Comparison of ENCODE assay signal across 1 fruit fly cellular context in genomic region chr3R:4731828-4732657, dm6.
TF ChIP-seq lines count a peak whose summit lies in the region.

Gene Nep2 (minus strand): TSS chr3R:4731878.

TF ChIP-seq in whole organism, embryonic, 481 proteins besides CTCF, POLR2A, EP300 and RAD21 (continued from another document and continues in another):
- TF ChIP-seq Drgx (GFP tag; IDR thresholded peaks at IDR 0.05; lab: Robert Waterston, UW) (no peak), HHEX (GFP tag; optimal IDR thresholded peaks at IDR 0.05; lab: Kevin White, UChicago) (no peak), CG9932 (GFP tag; IDR thresholded peaks at IDR 0.05; lab: Robert Waterston, UW) (peak; percentile 32; the same call in 1 of the 2 replicates), CG7928 (GFP tag; optimal IDR thresholded peaks at IDR 0.05; lab: Kevin White, UChicago) (no peak), CG4404 (GFP tag; IDR thresholded peaks at IDR 0.05; lab: Robert Waterston, UW) (no peak), Dll (GFP tag; IDR thresholded peaks at IDR 0.05; lab: Robert Waterston, UW; ENCODE audit: partially characterized antibody) (no peak), disco-r (GFP tag; optimal IDR thresholded peaks at IDR 0.05; lab: Kevin White, UChicago) (no peak), CG15514 (GFP tag; optimal IDR thresholded peaks at IDR 0.05; lab: Kevin White, UChicago) (no peak), CG12071 (GFP tag; optimal IDR thresholded peaks at IDR 0.05; lab: Kevin White, UChicago) (no peak), CG5953 (GFP tag; IDR thresholded peaks at IDR 0.05; lab: Robert Waterston, UW) (no peak), CG1792 (GFP tag; optimal IDR thresholded peaks at IDR 0.05; lab: Kevin White, UChicago) (no peak), Kr (GFP tag; optimal IDR thresholded peaks at IDR 0.05; lab: Kevin White, UChicago) (no peak), br (optimal IDR thresholded peaks at IDR 0.05; lab: Kevin White, UChicago) (no peak), Xrp1 (GFP tag; IDR thresholded peaks at IDR 0.05; lab: Robert Waterston, UW) (no peak), bsh (GFP tag; optimal IDR thresholded peaks at IDR 0.05; lab: Kevin White, UChicago) (no peak), CG18011 (GFP tag; optimal IDR thresholded peaks at IDR 0.05; lab: Kevin White, UChicago) (no peak), Mes4 (GFP tag; optimal IDR thresholded peaks at IDR 0.05; lab: Kevin White, UChicago) (no peak), CG17568 (GFP tag; optimal IDR thresholded peaks at IDR 0.05; lab: Kevin White, UChicago) (no peak), Dp (GFP tag; optimal IDR thresholded peaks at IDR 0.05; lab: Kevin White, UChicago) (no peak), CG15601 (tag; optimal IDR thresholded peaks at IDR 0.05; lab: Kevin White, UChicago) (no peak), grn (GFP tag; optimal IDR thresholded peaks at IDR 0.05; lab: Kevin White, UChicago) (no peak), pfk (GFP tag; optimal IDR thresholded peaks at IDR 0.05; lab: Kevin White, UChicago) (no peak), abd-A (tag; optimal IDR thresholded peaks at IDR 0.05; lab: Kevin White, UChicago) (no peak), CG16779 (GFP tag; IDR thresholded peaks at IDR 0.05; lab: Robert Waterston, UW) (no peak), CG4328 (GFP tag; optimal IDR thresholded peaks at IDR 0.05; lab: Kevin White, UChicago) (no peak), mam (GFP tag; optimal IDR thresholded peaks at IDR 0.05; lab: Kevin White, UChicago) (no peak), Fer3 (tag; optimal IDR thresholded peaks at IDR 0.05; lab: Kevin White, UChicago) (no peak), CG17359 (tag; optimal IDR thresholded peaks at IDR 0.05; lab: Kevin White, UChicago) (no peak), luna (GFP tag; optimal IDR thresholded peaks at IDR 0.05; lab: Kevin White, UChicago) (no peak), Doc2 (GFP tag; IDR thresholded peaks at IDR 0.05; lab: Robert Waterston, UW) (no peak), vvl (GFP tag; IDR thresholded peaks at IDR 0.05; lab: Robert Waterston, UW) (no peak), tx (GFP tag; optimal IDR thresholded peaks at IDR 0.05; lab: Kevin White, UChicago) (no peak), Rfx (GFP tag; IDR thresholded peaks at IDR 0.05; lab: Robert Waterston, UW) (no peak), Side (GFP tag; optimal IDR thresholded peaks at IDR 0.05; lab: Kevin White, UChicago) (peak; percentile 14), trh (GFP tag; optimal IDR thresholded peaks at IDR 0.05; lab: Kevin White, UChicago) (no peak), HLH54F (GFP tag; optimal IDR thresholded peaks at IDR 0.05; lab: Kevin White, UChicago) (peak; percentile 14), Gsc (GFP tag; IDR thresholded peaks at IDR 0.05; lab: Robert Waterston, UW) (no peak), danr (GFP tag; IDR thresholded peaks at IDR 0.05; lab: Robert Waterston, UW) (no peak), crol (GFP tag; IDR thresholded peaks at IDR 0.05; lab: Robert Waterston, UW) (no peak), CG8089 (GFP tag; optimal IDR thresholded peaks at IDR 0.05; lab: Kevin White, UChicago) (no peak), unpg (GFP tag; optimal IDR thresholded peaks at IDR 0.05; lab: Kevin White, UChicago) (no peak), phol (tag; optimal IDR thresholded peaks at IDR 0.05; lab: Kevin White, UChicago) (peak; percentile 34), CG2889 (GFP tag; IDR thresholded peaks at IDR 0.05; lab: Robert Waterston, UW) (no peak), CG10267 (tag; optimal IDR thresholded peaks at IDR 0.05; lab: Kevin White, UChicago) (peak; percentile 9), vnd (GFP tag; IDR thresholded peaks at IDR 0.05; lab: Robert Waterston, UW; ENCODE audit: partially characterized antibody) (no peak), H2.0 (GFP tag; IDR thresholded peaks at IDR 0.05; lab: Robert Waterston, UW) (no peak), fd64A (GFP tag; optimal IDR thresholded peaks at IDR 0.05; lab: Kevin White, UChicago) (no peak), Oaz (GFP tag; IDR thresholded peaks at IDR 0.05; lab: Robert Waterston, UW) (no peak), CG43689 (GFP tag; IDR thresholded peaks at IDR 0.05; lab: Robert Waterston, UW) (no peak), slbo (GFP tag; IDR thresholded peaks at IDR 0.05; lab: Robert Waterston, UW) (no peak), NK7.1 (GFP tag; optimal IDR thresholded peaks at IDR 0.05; lab: Kevin White, UChicago) (no peak), CG12659 (GFP tag; optimal IDR thresholded peaks at IDR 0.05; lab: Kevin White, UChicago) (peak; percentile 33), zen (tag; optimal IDR thresholded peaks at IDR 0.05; lab: Kevin White, UChicago) (no peak), Ptx1 (GFP tag; IDR thresholded peaks at IDR 0.05; lab: Robert Waterston, UW) (no peak), lilli (GFP tag; optimal IDR thresholded peaks at IDR 0.05; lab: Kevin White, UChicago) (peak; percentile 29), CG14860 (GFP tag; IDR thresholded peaks at IDR 0.05; lab: Robert Waterston, UW; ENCODE audit: partially characterized antibody) (peak; percentile 76), Dad (GFP tag; optimal IDR thresholded peaks at IDR 0.05; lab: Kevin White, UChicago) (no peak), CG4707 (GFP tag; optimal IDR thresholded peaks at IDR 0.05; lab: Kevin White, UChicago) (no peak), Hr51 (GFP tag; optimal IDR thresholded peaks at IDR 0.05; lab: Kevin White, UChicago) (no peak), odd (GFP tag; optimal IDR thresholded peaks at IDR 0.05; lab: Kevin White, UChicago) (peak; percentile 16), Myb (GFP tag; optimal IDR thresholded peaks at IDR 0.05; lab: Kevin White, UChicago) (no peak), nmo (GFP tag; optimal IDR thresholded peaks at IDR 0.05; lab: Kevin White, UChicago) (peak; percentile 55), CG12744 (GFP tag; optimal IDR thresholded peaks at IDR 0.05; lab: Kevin White, UChicago) (no peak), Bgb (GFP tag; IDR thresholded peaks at IDR 0.05; lab: Robert Waterston, UW; ENCODE audit: partially characterized antibody) (peak; percentile 84), gro (GFP tag; optimal IDR thresholded peaks at IDR 0.05; lab: Kevin White, UChicago) (no peak), CG9727 (GFP tag; optimal IDR thresholded peaks at IDR 0.05; lab: Kevin White, UChicago) (peak; percentile 58), CG3995 (GFP tag; optimal IDR thresholded peaks at IDR 0.05; lab: Kevin White, UChicago) (no peak), Sox102F (GFP tag; optimal IDR thresholded peaks at IDR 0.05; lab: Kevin White, UChicago) (peak; percentile 20), nau (GFP tag; optimal IDR thresholded peaks at IDR 0.05; lab: Kevin White, UChicago) (no peak), chinmo (GFP tag; IDR thresholded peaks at IDR 0.05; lab: Robert Waterston, UW; ENCODE audit: partially characterized antibody) (no peak), Hand (GFP tag; optimal IDR thresholded peaks at IDR 0.05; lab: Kevin White, UChicago) (no peak), croc (GFP tag; conservative IDR thresholded peaks at IDR 0.05; lab: Robert Waterston, UW) (no peak), CG8924 (tag; optimal IDR thresholded peaks at IDR 0.05; lab: Kevin White, UChicago) (peak; percentile 44), cg (GFP tag; optimal IDR thresholded peaks at IDR 0.05; lab: Kevin White, UChicago) (no peak), lbe (GFP tag; optimal IDR thresholded peaks at IDR 0.05; lab: Kevin White, UChicago) (no peak), Asciz (GFP tag; optimal IDR thresholded peaks at IDR 0.05; lab: Kevin White, UChicago) (peak; percentile 31), lola (GFP tag; optimal IDR thresholded peaks at IDR 0.05; lab: Kevin White, UChicago) (peak in 1 of 3 experiments; percentile 45), corto (GFP tag; optimal IDR thresholded peaks at IDR 0.05; lab: Kevin White, UChicago) (no peak), CG17385 (GFP tag; optimal IDR thresholded peaks at IDR 0.05; lab: Kevin White, UChicago) (peak; percentile 48), ftz-f1 (GFP tag; optimal IDR thresholded peaks at IDR 0.05; lab: Kevin White, UChicago) (no peak), ATbp (GFP tag; optimal IDR thresholded peaks at IDR 0.05; lab: Kevin White, UChicago) (peak; percentile 19), CG4360 (GFP tag; IDR thresholded peaks at IDR 0.05; lab: Robert Waterston, UW) (no peak), CG9876 (GFP tag; optimal IDR thresholded peaks at IDR 0.05; lab: Kevin White, UChicago) (no peak), maf-S (GFP tag; optimal IDR thresholded peaks at IDR 0.05; lab: Kevin White, UChicago) (no peak), BtbVII (GFP tag; optimal IDR thresholded peaks at IDR 0.05; lab: Kevin White, UChicago) (peak; percentile 20), sqz (GFP tag; optimal IDR thresholded peaks at IDR 0.05; lab: Kevin White, UChicago) (no peak), kah (GFP tag; optimal IDR thresholded peaks at IDR 0.05; lab: Kevin White, UChicago) (no peak), Dip2 (GFP tag; IDR thresholded peaks at IDR 0.05; lab: Robert Waterston, UW) (no peak), Bdp1 (GFP tag; optimal IDR thresholded peaks at IDR 0.05; lab: Kevin White, UChicago) (no peak), ranshi (GFP tag; IDR thresholded peaks at IDR 0.05; lab: Robert Waterston, UW) (no peak), zf30C (GFP tag; optimal IDR thresholded peaks at IDR 0.05; lab: Kevin White, UChicago) (no peak), CG10543 (GFP tag; optimal IDR thresholded peaks at IDR 0.05; lab: Kevin White, UChicago) (no peak), CG14965 (GFP tag; optimal IDR thresholded peaks at IDR 0.05; lab: Kevin White, UChicago; ENCODE audit: borderline replicate concordance) (no peak), crc (GFP tag; optimal IDR thresholded peaks at IDR 0.05; lab: Kevin White, UChicago) (no peak), CG10366 (GFP tag; IDR thresholded peaks at IDR 0.05; lab: Robert Waterston, UW) (no peak), pum (GFP tag; optimal IDR thresholded peaks at IDR 0.05; lab: Kevin White, UChicago) (no peak), CG1647 (GFP tag; optimal IDR thresholded peaks at IDR 0.05; lab: Kevin White, UChicago) (no peak), CG7271 (tag; optimal IDR thresholded peaks at IDR 0.05; lab: Kevin White, UChicago) (no peak), CG13287 (GFP tag; IDR thresholded peaks at IDR 0.05; lab: Robert Waterston, UW; ENCODE audit: partially characterized antibody) (peak; percentile 23; the same call in 1 of the 2 replicates), CG10274 (GFP tag; optimal IDR thresholded peaks at IDR 0.05; lab: Kevin White, UChicago) (no peak), Chrac-16 (GFP tag; optimal IDR thresholded peaks at IDR 0.05; lab: Kevin White, UChicago) (peak; percentile 18), nerfin-2 (GFP tag; IDR thresholded peaks at IDR 0.05; lab: Robert Waterston, UW; ENCODE audit: partially characterized antibody) (peak; percentile 61), nom (GFP tag; optimal IDR thresholded peaks at IDR 0.05; lab: Kevin White, UChicago) (no peak), CG33557 (GFP tag; optimal IDR thresholded peaks at IDR 0.05; lab: Kevin White, UChicago) (no peak), Deaf1 (tag; optimal IDR thresholded peaks at IDR 0.05; lab: Kevin White, UChicago) (no peak), CG11723 (GFP tag; optimal IDR thresholded peaks at IDR 0.05; lab: Kevin White, UChicago) (no peak), CG14014 (GFP tag; IDR thresholded peaks at IDR 0.05; lab: Robert Waterston, UW) (0 out of 2 replicates have a peak, but pooled peaks have one; percentile 8), CG5180 (GFP tag; optimal IDR thresholded peaks at IDR 0.05; lab: Kevin White, UChicago) (no peak), CG12769 (tag; optimal IDR thresholded peaks at IDR 0.05; lab: Kevin White, UChicago) (no peak), NfI (GFP tag; optimal IDR thresholded peaks at IDR 0.05; lab: Kevin White, UChicago) (no peak), CG6813 (GFP tag; optimal IDR thresholded peaks at IDR 0.05; lab: Kevin White, UChicago) (no peak), CG15696 (tag; optimal IDR thresholded peaks at IDR 0.05; lab: Kevin White, UChicago) (no peak), CG6654 (GFP tag; optimal IDR thresholded peaks at IDR 0.05; lab: Kevin White, UChicago) (no peak), CG31365 (tag; optimal IDR thresholded peaks at IDR 0.05; lab: Kevin White, UChicago) (no peak), jing (GFP tag; optimal IDR thresholded peaks at IDR 0.05; lab: Kevin White, UChicago) (no peak), E2f2 (GFP tag; IDR thresholded peaks at IDR 0.05; lab: Robert Waterston, UW) (no peak), CG7372 (GFP tag; IDR thresholded peaks at IDR 0.05; lab: Robert Waterston, UW) (no peak), sd (tag; optimal IDR thresholded peaks at IDR 0.05; lab: Kevin White, UChicago) (no peak), chif (GFP tag; optimal IDR thresholded peaks at IDR 0.05; lab: Kevin White, UChicago) (no peak), CG15073 (GFP tag; optimal IDR thresholded peaks at IDR 0.05; lab: Kevin White, UChicago) (no peak), CG10209 (GFP tag; optimal IDR thresholded peaks at IDR 0.05; lab: Kevin White, UChicago) (peak; percentile 33), CG7786 (GFP tag; optimal IDR thresholded peaks at IDR 0.05; lab: Kevin White, UChicago) (peak; percentile 35), Atf6 (GFP tag; IDR thresholded peaks at IDR 0.05; lab: Robert Waterston, UW) (no peak), shn (GFP tag; optimal IDR thresholded peaks at IDR 0.05; lab: Kevin White, UChicago) (no peak), salm (tag; optimal IDR thresholded peaks at IDR 0.05; lab: Kevin White, UChicago) (no peak), knrl (GFP tag; IDR thresholded peaks at IDR 0.05; lab: Robert Waterston, UW; ENCODE audit: partially characterized antibody) (peak; percentile 41; the same call in 1 of the 3 replicates), az2 (GFP tag; optimal IDR thresholded peaks at IDR 0.05; lab: Kevin White, UChicago) (no peak), Hr39 (optimal IDR thresholded peaks at IDR 0.05; lab: Kevin White, UChicago) (no peak), wek (GFP tag; optimal IDR thresholded peaks at IDR 0.05; lab: Kevin White, UChicago) (no peak), YL-1 (GFP tag; optimal IDR thresholded peaks at IDR 0.05; lab: Kevin White, UChicago) (no peak), hb (GFP tag; IDR thresholded peaks at IDR 0.05; lab: Robert Waterston, UW; ENCODE audit: partially characterized antibody) (peak; percentile 63; the same call in 1 of the 3 replicates), Eip74EF (GFP tag; optimal IDR thresholded peaks at IDR 0.05; lab: Kevin White, UChicago) (no peak), Med (GFP tag; lab: Kevin White, UChicago) (peak; percentile 47), CG30020 (tag; optimal IDR thresholded peaks at IDR 0.05; lab: Kevin White, UChicago) (peak; percentile 5), CG18476 (GFP tag; optimal IDR thresholded peaks at IDR 0.05; lab: Kevin White, UChicago) (peak; percentile 35), eyg (GFP tag; optimal IDR thresholded peaks at IDR 0.05; lab: Kevin White, UChicago) (no peak), CG32772 (GFP tag; IDR thresholded peaks at IDR 0.05; lab: Robert Waterston, UW) (no peak), HmgD (GFP tag; optimal IDR thresholded peaks at IDR 0.05; lab: Kevin White, UChicago) (no peak)
